Worm (Caenorhabditis elegans): ENCODE measurements around the gene ZK418.11.

DNA sequence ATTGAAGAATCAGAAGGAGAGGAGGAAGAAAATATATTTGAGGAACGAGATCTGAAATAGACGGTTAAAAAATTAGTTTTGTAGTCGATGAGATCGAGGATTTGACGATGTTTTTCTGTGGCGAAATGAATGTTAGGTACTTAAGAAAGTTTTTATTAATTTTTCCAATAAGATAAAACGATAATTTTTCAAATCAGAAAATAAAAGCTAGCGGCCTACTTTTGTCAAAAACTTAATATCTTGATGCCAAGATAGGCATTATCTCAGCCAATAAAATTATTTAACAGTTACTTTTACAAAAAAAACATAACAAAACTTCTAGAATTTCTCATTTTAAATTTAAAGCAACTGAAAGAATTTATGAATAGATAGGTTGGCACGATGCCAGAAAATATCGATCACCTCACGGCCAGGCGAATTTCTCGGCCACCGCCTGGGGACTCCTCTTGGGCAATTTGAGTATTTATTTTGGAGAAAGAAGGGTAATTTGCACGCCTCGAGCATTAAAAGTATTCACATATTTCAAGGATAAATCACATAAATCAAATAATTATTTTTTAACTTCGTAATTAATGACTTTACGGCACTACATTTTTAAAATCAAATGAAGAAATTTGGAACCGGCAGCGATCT lies 12.3 kb upstream of the ZK418.11 start, which contains the start of gene fubl-2:
- TF ChIP-seq lir-3 (tag; optimal IDR thresholded peaks at IDR 0.05; ENCODE audit: poor library complexity) (peak; percentile 86), ces-1 (GFP tag; optimal IDR thresholded peaks at IDR 0.05) (no peak), ztf-4 (tag; optimal IDR thresholded peaks at IDR 0.05) (no peak), dpl-1 (GFP tag; optimal IDR thresholded peaks at IDR 0.05) (peak; percentile 53 to 71 (median 54)), fos-1 (tag; optimal IDR thresholded peaks at IDR 0.05) (peak; percentile 19), ceh-8 (GFP tag; optimal IDR thresholded peaks at IDR 0.05) (no peak), nhr-20 (tag; optimal IDR thresholded peaks at IDR 0.05) (peak; percentile 74), zag-1 (tag; optimal IDR thresholded peaks at IDR 0.05) (no peak), egl-13 (tag; optimal IDR thresholded peaks at IDR 0.05) (peak; percentile 73), lin-39 (tag; optimal IDR thresholded peaks at IDR 0.05) (no peak), ceh-82 (tag; optimal IDR thresholded peaks at IDR 0.05) (peak; percentile 12 to 45 (median 20)), nhr-12 (tag; optimal IDR thresholded peaks at IDR 0.05) (no peak), F16B12.6 (tag; optimal IDR thresholded peaks at IDR 0.05) (peak; percentile 0), tbx-2 (tag; optimal IDR thresholded peaks at IDR 0.05) (peak; percentile 67)
